Worm (Caenorhabditis elegans): ENCODE data around the gene ZK593.2.

Gene ZK593.2

ce11 chrIV:10874527-10874926 is 38.7 kb upstream of the ZK593.2 start, which contains the start of gene F13E9.12:
F13E9.12 (minus strand) TSS chrIV:10874627.
- TF ChIP-seq nhr-11 (tag; optimal IDR thresholded peaks at IDR 0.05) (no peak), elt-1 (tag; optimal IDR thresholded peaks at IDR 0.05) (peak; percentile 35)

- TF ChIP-seq pqm-1 (tag; optimal IDR thresholded peaks at IDR 0.05) (no peak), nhr-23 (tag; optimal IDR thresholded peaks at IDR 0.05) (no peak), mml-1 (tag; optimal IDR thresholded peaks at IDR 0.05) (no peak), ceh-9 (tag; optimal IDR thresholded peaks at IDR 0.05) (no peak), daf-12 (tag; optimal IDR thresholded peaks at IDR 0.05) (no peak), ceh-28 (tag; optimal IDR thresholded peaks at IDR 0.05) (no peak), nhr-11 (tag; optimal IDR thresholded peaks at IDR 0.05) (no peak), lin-15B (tag; optimal IDR thresholded peaks at IDR 0.05) (no peak), nhr-77 (tag; optimal IDR thresholded peaks at IDR 0.05) (no peak), fos-1 (tag; optimal IDR thresholded peaks at IDR 0.05) (no peak), unc-39 (tag; optimal IDR thresholded peaks at IDR 0.05) (no peak), nhr-67 (tag; optimal IDR thresholded peaks at IDR 0.05) (no peak), fkh-2 (tag; optimal IDR thresholded peaks at IDR 0.05) (no peak), ZK546.5 (tag; optimal IDR thresholded peaks at IDR 0.05) (no peak), pha-4 (tag; optimal IDR thresholded peaks at IDR 0.05) (no peak), nhr-76 (tag; optimal IDR thresholded peaks at IDR 0.05) (no peak)
These were observed 36.3 kb upstream of the ZK593.2 start, which contains the start of gene fipr-14 for ce11 chrIV:10876844-10877243. fipr-14 (plus strand) TSS chrIV:10877144.

- TF ChIP-seq mml-1 (tag; optimal IDR thresholded peaks at IDR 0.05) (no peak), jun-1 (tag; optimal IDR thresholded peaks at IDR 0.05) (no peak), aly-2 (tag; optimal IDR thresholded peaks at IDR 0.05) (no peak), nhr-11 (tag; optimal IDR thresholded peaks at IDR 0.05) (no peak), nhr-12 (tag; optimal IDR thresholded peaks at IDR 0.05) (no peak), nhr-25 (tag; optimal IDR thresholded peaks at IDR 0.05) (no peak), elt-3 (tag; optimal IDR thresholded peaks at IDR 0.05) (no peak)
These were observed 33.6 kb upstream of the ZK593.2 start, which contains the start of gene sdz-13 for ce11 chrIV:10879542-10879941. sdz-13 (minus strand) TSS chrIV:10879642.

ce11 chrIV:10880264-10880663 is 32.9 kb upstream of the ZK593.2 start, which contains the start of gene fipr-15:
fipr-15 (plus strand) TSS chrIV:10880564.
- TF ChIP-seq elt-3 (tag; optimal IDR thresholded peaks at IDR 0.05) (no peak), nhr-76 (tag; optimal IDR thresholded peaks at IDR 0.05) (no peak), nhr-25 (tag; optimal IDR thresholded peaks at IDR 0.05) (no peak), ceh-16 (tag; optimal IDR thresholded peaks at IDR 0.05) (no peak), jun-1 (tag; optimal IDR thresholded peaks at IDR 0.05) (no peak), nhr-43 (tag; optimal IDR thresholded peaks at IDR 0.05; ENCODE audit: poor library complexity, severe bottlenecking) (no peak), ceh-28 (tag; optimal IDR thresholded peaks at IDR 0.05) (no peak), R02D3.7 (tag; optimal IDR thresholded peaks at IDR 0.05) (no peak), nhr-77 (tag; optimal IDR thresholded peaks at IDR 0.05) (no peak), unc-39 (tag; optimal IDR thresholded peaks at IDR 0.05) (no peak), eor-1 (tag; optimal IDR thresholded peaks at IDR 0.05) (no peak), ceh-82 (tag; optimal IDR thresholded peaks at IDR 0.05) (no peak), egl-27 (tag; optimal IDR thresholded peaks at IDR 0.05) (no peak), lin-39 (tag; optimal IDR thresholded peaks at IDR 0.05) (no peak), elt-2 (tag; optimal IDR thresholded peaks at IDR 0.05) (no peak), daf-12 (tag; optimal IDR thresholded peaks at IDR 0.05) (no peak), lsy-12 (tag; optimal IDR thresholded peaks at IDR 0.05) (no peak), zag-1 (tag; optimal IDR thresholded peaks at IDR 0.05) (no peak)

ce11 chrIV:10881230-10881629 is 32.0 kb upstream of the ZK593.2 start, which contains the start of gene F13E9.13:
F13E9.13 (plus strand) TSS chrIV:10881546.
- TF ChIP-seq jun-1 (tag; optimal IDR thresholded peaks at IDR 0.05): no peak
- no peak for TF ChIP-seq R02D3.7 (tag; optimal IDR thresholded peaks at IDR 0.05)
- no peak for TF ChIP-seq fkh-2 (tag; optimal IDR thresholded peaks at IDR 0.05)
- no peak for TF ChIP-seq nfya-1 (tag; optimal IDR thresholded peaks at IDR 0.05; ENCODE audit: insufficient read depth)
- no peak for TF ChIP-seq fkh-10 (GFP tag; optimal IDR thresholded peaks at IDR 0.05)
- TF ChIP-seq aly-2 (tag; optimal IDR thresholded peaks at IDR 0.05): no peak
- TF ChIP-seq nhr-43 (tag; optimal IDR thresholded peaks at IDR 0.05; ENCODE audit: poor library complexity, severe bottlenecking): no peak
- no peak for TF ChIP-seq elt-1 (tag; optimal IDR thresholded peaks at IDR 0.05)
- TF ChIP-seq mdl-1 (tag; optimal IDR thresholded peaks at IDR 0.05): no peak
- TF ChIP-seq pqm-1 (tag; optimal IDR thresholded peaks at IDR 0.05): no peak
- TF ChIP-seq nhr-77 (tag; optimal IDR thresholded peaks at IDR 0.05): no peak
- TF ChIP-seq ceh-28 (tag; optimal IDR thresholded peaks at IDR 0.05): peak; percentile 18
- TF ChIP-seq elt-2 (tag; optimal IDR thresholded peaks at IDR 0.05): peak; percentile 67
- TF ChIP-seq ceh-82 (tag; optimal IDR thresholded peaks at IDR 0.05): no peak
- TF ChIP-seq mml-1 (tag; optimal IDR thresholded peaks at IDR 0.05): no peak
- no peak for TF ChIP-seq ztf-11 (tag; optimal IDR thresholded peaks at IDR 0.05)
- no peak for TF ChIP-seq unc-39 (tag; optimal IDR thresholded peaks at IDR 0.05)
- no peak for TF ChIP-seq snpc-4 (tag; optimal IDR thresholded peaks at IDR 0.05)

All from whole organism, L3 larva.